Worm (Caenorhabditis elegans): ENCODE measurements around the gene sfxn-1.4.

ce11 chrII:11725615-11726014 lies 44.6 kb upstream of the sfxn-1.4 start:
- TF ChIP-seq him-1 (tag; optimal IDR thresholded peaks at IDR 0.05) (no peak), W03F9.2 (tag; optimal IDR thresholded peaks at IDR 0.05) (no peak), dao-5 (tag; optimal IDR thresholded peaks at IDR 0.05) (no peak)

Data from whole organism, L4/young adult.